Fruit fly (Drosophila melanogaster) whole organism, adult: ENCODE measurements around the gene CG12236.

Experiments
- CG11617 ChIP-seq: fragments of 200-800 bp; sonication (Bioruptor generic); optimal IDR thresholded peaks from 2 replicates; lab custom pipeline; 2017; ENCODE audit warnings: mild to moderate bottlenecking, missing biosample characterization, missing genetic modification reagents, missing genetic modification characterization
- CG12768 ChIP-seq: fragments of 200-800 bp; sonication (Bioruptor generic); optimal IDR thresholded peaks from 2 replicates; lab custom pipeline; 2017; ENCODE audit warnings: missing biosample characterization, missing genetic modification characterization, mild to moderate bottlenecking, moderate library complexity, missing genetic modification reagents
- CG14711 ChIP-seq: fragments of 200-800 bp; sonication (Bioruptor generic); optimal IDR thresholded peaks from 2 replicates; lab custom pipeline; 2018; ENCODE audit warnings: missing biosample characterization, mild to moderate bottlenecking, missing genetic modification characterization, moderate library complexity
- CG1620 ChIP-seq: fragments of 200-800 bp; sonication (Bioruptor generic); optimal IDR thresholded peaks from 2 replicates; lab custom pipeline; 2016; ENCODE audit warnings: missing biosample characterization, missing genetic modification characterization
- CG5204 ChIP-seq: fragments of 200-800 bp; sonication (Bioruptor generic); optimal IDR thresholded peaks from 2 replicates; lab custom pipeline; 2016; ENCODE audit warnings: missing biosample characterization, missing genetic modification characterization
- CG7045 ChIP-seq: fragments of 200-800 bp; sonication (Bioruptor generic); optimal IDR thresholded peaks from 2 replicates; lab custom pipeline; 2017; ENCODE audit warnings: missing biosample characterization, mild to moderate bottlenecking, missing genetic modification characterization
- CG7101 ChIP-seq: fragments of 200-800 bp; sonication (Bioruptor generic); optimal IDR thresholded peaks from 2 replicates; lab custom pipeline; 2018; ENCODE audit warnings: missing biosample characterization, mild to moderate bottlenecking, missing genetic modification characterization, moderate library complexity
- Clk ChIP-seq: fragments of 200-800 bp; sonication (Bioruptor generic); optimal IDR thresholded peaks from 2 replicates; lab custom pipeline; 2017; ENCODE audit warnings: missing biosample characterization, missing genetic modification characterization
- Crg-1 ChIP-seq: fragments of 200-800 bp; sonication (Bioruptor generic); optimal IDR thresholded peaks from 2 replicates; lab custom pipeline; 2016; ENCODE audit warnings: missing biosample characterization, missing genetic modification characterization
- Hr96 ChIP-seq: fragments of 200-800 bp; sonication (Bioruptor generic); optimal IDR thresholded peaks from 2 replicates; lab custom pipeline; 2016; ENCODE audit warnings: missing biosample characterization, missing genetic modification characterization
- Mnt ChIP-seq: fragments of 200-800 bp; sonication (Bioruptor generic); optimal IDR thresholded peaks from 2 replicates; lab custom pipeline; 2016; ENCODE audit warnings: missing biosample characterization, mild to moderate bottlenecking, missing genetic modification characterization
- bab1 ChIP-seq: fragments of 200-800 bp; sonication (Bioruptor generic); optimal IDR thresholded peaks from 3 replicates; lab custom pipeline; 2019; ENCODE audit warnings: missing biosample characterization, mild to moderate bottlenecking, missing genetic modification characterization, moderate library complexity
- cic ChIP-seq: fragments of 200-800 bp; sonication (Bioruptor generic); optimal IDR thresholded peaks from 2 replicates; lab custom pipeline; 2017; ENCODE audit warnings: missing biosample characterization, mild to moderate bottlenecking, missing genetic modification characterization, moderate library complexity
- cnc ChIP-seq, 2 experiments: fragments of >200 bp; optimal IDR thresholded peaks; 2 replicates each; lab custom pipeline; 2017
- kay ChIP-seq: fragments of 200-800 bp; sonication (Bioruptor generic); peaks from one replicate; lab custom pipeline; 2016; ENCODE audit warnings: missing biosample characterization, missing genetic modification characterization, borderline replicate concordance
- ovo ChIP-seq: fragments of 200-800 bp; sonication (Bioruptor generic); optimal IDR thresholded peaks from 2 replicates; lab custom pipeline; 2016; ENCODE audit warnings: missing biosample characterization, missing genetic modification characterization
- pad ChIP-seq: fragments of 200-800 bp; sonication (Bioruptor generic); optimal IDR thresholded peaks from 3 replicates; lab custom pipeline; 2017; ENCODE audit warnings: missing biosample characterization, missing genetic modification characterization, mild to moderate bottlenecking, moderate library complexity, missing genetic modification reagents
- tj ChIP-seq: fragments of 200-800 bp; sonication (Bioruptor generic); optimal IDR thresholded peaks from 3 replicates; lab custom pipeline; 2017; ENCODE audit warnings: missing biosample characterization, mild to moderate bottlenecking, missing genetic modification characterization, moderate library complexity

CG12236 gene

dm6 chrX:5902701-5903100 lies 5.2 kb upstream of the CG12236 start:
- TF ChIP-seq pad (GFP tag; lab: Kevin White, UChicago) = no peak
- TF ChIP-seq CG14711 (tag; lab: Kevin White, UChicago) = no peak
- no peak for TF ChIP-seq CG5204
- TF ChIP-seq Hr96 (GFP tag; lab: Kevin White, UChicago) = no peak
- TF ChIP-seq cnc (optimal IDR thresholded peaks at IDR 0.05; lab: Kevin White, UChicago) = no peak
- no peak for TF ChIP-seq CG1620 (GFP tag; lab: Kevin White, UChicago)

DNA sequence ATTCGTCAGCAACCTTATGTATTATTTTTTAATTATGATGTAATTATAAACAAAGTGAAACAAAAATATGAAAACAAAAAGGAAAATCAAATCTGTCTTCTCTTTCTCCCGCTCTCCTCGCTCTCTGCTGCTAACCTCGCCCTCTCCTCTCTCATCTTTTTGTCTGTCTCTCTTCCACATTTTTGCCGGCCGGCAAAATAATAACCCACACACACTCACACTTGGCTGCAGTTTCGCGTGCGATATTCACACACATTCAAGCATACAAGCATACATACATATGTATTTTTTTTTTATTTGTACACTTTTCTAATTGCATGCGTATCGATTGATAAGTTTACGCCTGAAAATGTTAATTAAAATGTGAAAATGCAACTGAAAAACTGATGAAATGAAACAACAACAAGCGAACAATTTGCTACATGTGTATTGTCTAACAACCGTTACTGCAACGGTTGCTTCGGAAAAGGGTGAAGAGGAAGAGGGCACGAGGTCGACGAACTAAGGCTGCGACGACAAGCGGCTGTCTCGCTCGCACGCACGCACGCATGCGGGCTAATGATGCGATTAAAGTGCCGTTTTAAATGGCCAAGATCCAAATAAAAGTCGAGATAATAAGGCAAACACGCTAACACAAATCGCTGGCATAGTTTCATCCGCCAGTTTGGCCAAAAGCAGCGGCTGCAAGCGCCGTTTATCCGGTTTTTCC lies 3.4 kb upstream of the CG12236 start:
- TF ChIP-seq cic (GFP tag; lab: Kevin White, UChicago) (peak; percentile 71), CG5204 (no peak), ovo (GFP tag; lab: Kevin White, UChicago) (peak; percentile 98), Mnt (GFP tag; lab: Kevin White, UChicago) (peak; percentile 71), tj (GFP tag; lab: Kevin White, UChicago) (peak; percentile 73)

- TF ChIP-seq tj (GFP tag; lab: Kevin White, UChicago) (no peak), Hr96 (GFP tag; lab: Kevin White, UChicago) (no peak), CG5204 (no peak), CG12768 (GFP tag; lab: Kevin White, UChicago) (no peak), Crg-1 (GFP tag; lab: Kevin White, UChicago) (no peak), Mnt (GFP tag; lab: Kevin White, UChicago) (no peak), cnc (optimal IDR thresholded peaks at IDR 0.05; lab: Kevin White, UChicago) (no peak), Clk (GFP tag; lab: Kevin White, UChicago) (no peak), CG11617 (GFP tag; lab: Kevin White, UChicago) (no peak), CG14711 (tag; lab: Kevin White, UChicago) (no peak), CG7101 (tag; lab: Kevin White, UChicago) (no peak), ovo (GFP tag; lab: Kevin White, UChicago) (no peak), bab1 (GFP tag; lab: Kevin White, UChicago) (no peak), pad (GFP tag; lab: Kevin White, UChicago) (no peak)
Measured at dm6 chrX:5905086-5905400, 2.9 kb upstream of the CG12236 start.

DNA sequence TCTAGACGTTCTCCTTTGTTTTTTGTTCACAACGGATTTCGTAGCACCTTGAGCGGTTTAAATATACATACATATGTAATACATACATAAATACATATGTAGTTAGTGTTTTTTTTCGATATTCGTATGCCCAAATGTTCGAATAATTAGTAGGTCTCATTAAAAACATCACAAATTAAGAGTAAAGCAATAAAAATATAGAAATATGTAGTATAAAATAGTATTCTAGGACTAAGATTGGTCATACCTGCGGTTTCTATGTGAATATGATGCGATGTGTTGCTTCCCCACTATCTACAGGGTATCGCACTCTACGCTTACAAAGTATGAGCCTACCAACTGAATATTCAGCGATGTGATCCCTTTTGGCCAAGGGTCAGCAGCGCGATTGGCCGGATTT lies 2.5 kb upstream of the CG12236 start, which contains the start of gene CG4020:
TSS of gene CG4020 (plus strand) at position 301 of the 400 bp plus-strand sequence.
- TF ChIP-seq CG5204 (no peak), cic (GFP tag; lab: Kevin White, UChicago) (no peak), tj (GFP tag; lab: Kevin White, UChicago) (no peak), pad (GFP tag; lab: Kevin White, UChicago) (no peak), CG11617 (GFP tag; lab: Kevin White, UChicago) (no peak)

- TF ChIP-seq CG5204 = no peak
- no peak for TF ChIP-seq CG12768 (GFP tag; lab: Kevin White, UChicago)
- peak; percentile 61 for TF ChIP-seq cic (GFP tag; lab: Kevin White, UChicago)
- TF ChIP-seq Hr96 (GFP tag; lab: Kevin White, UChicago) = no peak
- TF ChIP-seq kay = no peak
- no peak for TF ChIP-seq CG14711 (tag; lab: Kevin White, UChicago)
- peak; percentile 2 for TF ChIP-seq CG1620 (GFP tag; lab: Kevin White, UChicago)
- no peak for TF ChIP-seq pad (GFP tag; lab: Kevin White, UChicago)
- peak; percentile 7 for TF ChIP-seq tj (GFP tag; lab: Kevin White, UChicago)
- no peak for TF ChIP-seq cnc (optimal IDR thresholded peaks at IDR 0.05; lab: Kevin White, UChicago)
- TF ChIP-seq Crg-1 (GFP tag; lab: Kevin White, UChicago) = no peak
Measured at dm6 chrX:5914992-5915751, 7.2 kb downstream of the CG12236 start.

dm6 chrX:5915752-5916493 lies 8.0 kb downstream of the CG12236 start:
- TF ChIP-seq Mnt (GFP tag; lab: Kevin White, UChicago) (peak; percentile 88), CG14711 (tag; lab: Kevin White, UChicago) (peak; percentile 40), bab1 (GFP tag; lab: Kevin White, UChicago) (peak; percentile 83), CG7045 (GFP tag; lab: Kevin White, UChicago) (no peak), cic (GFP tag; lab: Kevin White, UChicago) (peak; percentile 6)
